Fruit fly (Drosophila melanogaster) whole organism, wandering third instar larva: ENCODE measurements around the gene CG10996.

ENCODE experiments used
- CrebA ChIP-seq: fragments of 200-800 bp; sonication (Bioruptor generic); optimal IDR thresholded peaks from 2 replicates; lab custom pipeline; 2016; ENCODE audit warnings: missing biosample characterization, mild to moderate bottlenecking, missing genetic modification characterization, borderline replicate concordance
- Hr78 ChIP-seq: fragments of >200 bp; optimal IDR thresholded peaks from 2 replicates; lab custom pipeline; 2017; ENCODE audit warnings: missing biosample characterization, missing genetic modification characterization
- Mio ChIP-seq: sonication (Bioruptor generic); optimal IDR thresholded peaks from 2 replicates; lab custom pipeline; 2016; ENCODE audit warnings: missing biosample characterization, missing genetic modification characterization
- Myc ChIP-seq: fragments of >200 bp; optimal IDR thresholded peaks from 2 replicates; lab custom pipeline; 2017
- OdsH ChIP-seq: fragments of 200-800 bp; sonication (Bioruptor generic); optimal IDR thresholded peaks from 2 replicates; lab custom pipeline; 2016; ENCODE audit warnings: missing biosample characterization, mild to moderate bottlenecking, missing genetic modification characterization
- br ChIP-seq: fragments of 200-800 bp; sonication (Bioruptor generic); optimal IDR thresholded peaks from 2 replicates; lab custom pipeline; 2016; ENCODE audit warnings: missing biosample characterization, missing genetic modification characterization
- foxo ChIP-seq, 2 experiments: fragments of 200-800 bp; sonication (Bioruptor generic); optimal IDR thresholded peaks; 2 replicates in 1 of 2; 3 replicates in 1 of 2; lab custom pipeline; 2016 to 2017; ENCODE audit warnings: missing biosample characterization in 2 of 2, missing genetic modification characterization in 2 of 2
- psq ChIP-seq: fragments of 200-800 bp; sonication (Bioruptor generic); optimal IDR thresholded peaks from 3 replicates; lab custom pipeline; 2017; ENCODE audit warnings: missing biosample characterization, mild to moderate bottlenecking, missing genetic modification characterization, moderate library complexity
- sage ChIP-seq: fragments of 200-800 bp; sonication (Bioruptor generic); optimal IDR thresholded peaks from 2 replicates; lab custom pipeline; 2016; ENCODE audit warnings: missing biosample characterization, mild to moderate bottlenecking, missing genetic modification characterization
- usp ChIP-seq: fragments of >200 bp; optimal IDR thresholded peaks from 2 replicates; lab custom pipeline; 2017; ENCODE audit warnings: missing biosample characterization, missing genetic modification characterization
- woc ChIP-seq: sonication (Bioruptor generic); optimal IDR thresholded peaks from 2 replicates; lab custom pipeline; 2016; ENCODE audit warnings: missing biosample characterization, mild to moderate bottlenecking, missing genetic modification characterization

dm6 chrX:13749873-13750241 is 47.6 kb downstream of the CG10996 start:
- TF ChIP-seq br, result no peak
- TF ChIP-seq Mio (GFP tag; lab: Kevin White, UChicago), result no peak
- no peak for TF ChIP-seq woc (GFP tag; lab: Kevin White, UChicago)
- no peak for TF ChIP-seq sage (GFP tag; lab: Kevin White, UChicago)
- TF ChIP-seq Hr78, result no peak
- no peak for TF ChIP-seq Myc
- no peak for TF ChIP-seq usp (GFP tag; lab: Kevin White, UChicago)
- no peak for TF ChIP-seq foxo (GFP tag; optimal IDR thresholded peaks at IDR 0.05; lab: Kevin White, UChicago)
- TF ChIP-seq psq (GFP tag; lab: Kevin White, UChicago), result no peak
- TF ChIP-seq CrebA (GFP tag; lab: Kevin White, UChicago), result no peak
- no peak for TF ChIP-seq OdsH
